Worm (Caenorhabditis elegans): ENCODE results near the gene sri-53.
A peak's percentile ranks its signal among the peaks of the same experiment; 100 is the strongest.
"Not testable (repeated sequence)": the region's sequence is repeated elsewhere in the genome, so short reads cannot be mapped to it uniquely, and the experiment has no call there.

sri-53 gene

ce11 chrII:3215762-3216161 is 13.3 kb upstream of the sri-53 start, which contains the start of gene ZC239.3:
Gene ZC239.3, plus strand, starts transcription at chrII:3216062.
- not testable (repeated sequence) for TF ChIP-seq nhr-23 (tag; optimal IDR thresholded peaks at IDR 0.05); ama-1 (optimal IDR thresholded peaks at IDR 0.05); Y55F3AM.14 (GFP tag; optimal IDR thresholded peaks at IDR 0.05)

DNA sequence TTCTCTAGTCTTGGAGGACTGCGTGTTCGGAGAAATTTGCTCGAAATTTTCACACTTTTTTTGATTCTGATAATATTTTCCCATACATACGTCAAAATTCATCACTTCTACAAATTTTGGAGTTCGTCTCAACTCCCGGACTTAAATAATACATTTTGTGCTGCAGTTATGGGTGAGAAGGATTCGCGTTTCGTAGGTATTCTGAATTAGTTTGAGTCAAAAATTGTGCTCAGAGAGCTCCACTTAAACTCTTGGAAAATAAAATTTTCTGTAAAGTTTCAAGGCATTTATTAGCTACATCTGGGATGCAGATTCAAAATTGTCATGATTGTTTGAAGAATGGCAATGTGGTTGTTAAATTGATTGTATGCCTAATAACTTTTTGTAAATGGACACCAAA is 11.5 kb upstream of the sri-53 start, which contains the start of gene ZC239.4:
Gene ZC239.4 (plus strand): TSS at position 301 of the 400 bp plus-strand sequence.
- TF ChIP-seq F13H6.1 (tag; optimal IDR thresholded peaks at IDR 0.05) = no peak
- TF ChIP-seq aly-2 (tag; optimal IDR thresholded peaks at IDR 0.05) = no peak
- no peak for TF ChIP-seq mdl-1 (tag; optimal IDR thresholded peaks at IDR 0.05)
- TF ChIP-seq unc-39 (tag; optimal IDR thresholded peaks at IDR 0.05) = no peak
- TF ChIP-seq egl-27 (tag; optimal IDR thresholded peaks at IDR 0.05) = no peak
- TF ChIP-seq snpc-4 (tag; optimal IDR thresholded peaks at IDR 0.05) = no peak
- TF ChIP-seq nhr-12 (tag; optimal IDR thresholded peaks at IDR 0.05) = no peak
- TF ChIP-seq skn-1 (tag; optimal IDR thresholded peaks at IDR 0.05) = no peak
- TF ChIP-seq sma-3 (GFP tag; optimal IDR thresholded peaks at IDR 0.05) = no peak
- TF ChIP-seq gmeb-1 (tag; optimal IDR thresholded peaks at IDR 0.05) = no peak
- TF ChIP-seq nhr-21 (tag; optimal IDR thresholded peaks at IDR 0.05) = no peak
- no peak for TF ChIP-seq unc-62 (GFP tag; optimal IDR thresholded peaks at IDR 0.05)
- no peak for TF ChIP-seq elt-3 (tag; optimal IDR thresholded peaks at IDR 0.05)

DNA sequence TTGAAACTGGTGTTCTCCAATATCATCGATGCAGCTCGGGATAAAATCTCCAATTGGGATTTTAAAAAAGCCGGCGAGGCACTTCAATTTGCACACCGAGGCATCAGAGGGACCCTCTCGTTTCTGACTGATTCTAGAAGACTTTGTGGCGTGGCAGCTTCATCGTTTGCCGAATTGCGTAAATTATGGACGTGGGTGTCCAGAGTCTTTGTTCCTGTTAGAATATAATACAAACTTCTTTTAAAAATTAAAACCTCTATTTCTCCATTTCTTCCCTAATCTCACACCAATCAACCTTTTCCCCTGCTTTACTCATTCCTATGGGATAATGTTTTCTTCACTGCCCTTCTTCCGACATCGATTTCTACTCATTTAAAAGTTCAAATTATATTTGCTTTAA is 7.9 kb upstream of the sri-53 start, which contains the start of gene ZC239.5:
Gene ZC239.5 (plus strand): TSS at position 301 of the 400 bp plus-strand sequence.
- TF ChIP-seq unc-39 (tag; optimal IDR thresholded peaks at IDR 0.05) = no peak
- no peak for TF ChIP-seq nhr-77 (tag; optimal IDR thresholded peaks at IDR 0.05)
- no peak for TF ChIP-seq nhr-11 (tag; optimal IDR thresholded peaks at IDR 0.05)
- TF ChIP-seq ztf-4 (tag; optimal IDR thresholded peaks at IDR 0.05) = no peak
- TF ChIP-seq unc-55 (GFP tag; optimal IDR thresholded peaks at IDR 0.05) = no peak
- TF ChIP-seq nhr-12 (tag; optimal IDR thresholded peaks at IDR 0.05) = no peak
- TF ChIP-seq nhr-25 (tag; optimal IDR thresholded peaks at IDR 0.05) = no peak
- TF ChIP-seq gmeb-1 (tag; optimal IDR thresholded peaks at IDR 0.05) = no peak
- TF ChIP-seq mab-5 (tag; optimal IDR thresholded peaks at IDR 0.05) = no peak
- no peak for TF ChIP-seq unc-62 (GFP tag; optimal IDR thresholded peaks at IDR 0.05)
- no peak for TF ChIP-seq F13H6.1 (tag; optimal IDR thresholded peaks at IDR 0.05)
- TF ChIP-seq C34F6.9 (tag; optimal IDR thresholded peaks at IDR 0.05) = no peak
- TF ChIP-seq peb-1 (tag; optimal IDR thresholded peaks at IDR 0.05) = no peak
- no peak for TF ChIP-seq nhr-6 (tag; optimal IDR thresholded peaks at IDR 0.05)
- TF ChIP-seq lin-11 (tag; optimal IDR thresholded peaks at IDR 0.05) = no peak
- no peak for TF ChIP-seq R02D3.7 (tag; optimal IDR thresholded peaks at IDR 0.05)
- no peak for TF ChIP-seq elt-1 (tag; optimal IDR thresholded peaks at IDR 0.05)
- TF ChIP-seq Y55F3AM.14 (GFP tag; optimal IDR thresholded peaks at IDR 0.05) = no peak
- no peak for TF ChIP-seq sma-3 (GFP tag; optimal IDR thresholded peaks at IDR 0.05)
- no peak for TF ChIP-seq skn-1 (tag; optimal IDR thresholded peaks at IDR 0.05)

ce11 chrII:3209251-3209650 is 6.8 kb upstream of the sri-53 start, which contains the start of gene ZC239.6:
Gene ZC239.6, plus strand, starts transcription at chrII:3209631.
- TF ChIP-seq sma-9 (GFP tag; optimal IDR thresholded peaks at IDR 0.05) = no peak
- no peak for TF ChIP-seq sma-9 (tag; optimal IDR thresholded peaks at IDR 0.05)
- no peak for TF ChIP-seq snpc-4 (tag; optimal IDR thresholded peaks at IDR 0.05)
- TF ChIP-seq gmeb-1 (tag; optimal IDR thresholded peaks at IDR 0.05) = no peak
- TF ChIP-seq ama-1 (optimal IDR thresholded peaks at IDR 0.05) = peak; percentile 15
- TF ChIP-seq ztf-11 (tag; optimal IDR thresholded peaks at IDR 0.05) = no peak
- TF ChIP-seq skn-1 (tag; optimal IDR thresholded peaks at IDR 0.05) = no peak
- no peak for TF ChIP-seq crh-2 (tag; optimal IDR thresholded peaks at IDR 0.05)
- no peak for TF ChIP-seq blmp-1 (tag; optimal IDR thresholded peaks at IDR 0.05; ENCODE audit: insufficient read depth)
- no peak for TF ChIP-seq Y55F3AM.14 (GFP tag; optimal IDR thresholded peaks at IDR 0.05)
- no peak for TF ChIP-seq peb-1 (tag; optimal IDR thresholded peaks at IDR 0.05)
- TF ChIP-seq mab-5 (tag; optimal IDR thresholded peaks at IDR 0.05) = no peak
- TF ChIP-seq mdl-1 (tag; optimal IDR thresholded peaks at IDR 0.05) = no peak
- TF ChIP-seq elt-1 (tag; optimal IDR thresholded peaks at IDR 0.05) = no peak
- no peak for TF ChIP-seq ztf-4 (tag; optimal IDR thresholded peaks at IDR 0.05)
- no peak for TF ChIP-seq nhr-6 (tag; optimal IDR thresholded peaks at IDR 0.05)
- TF ChIP-seq unc-55 (GFP tag; optimal IDR thresholded peaks at IDR 0.05) = peak; percentile 43
- TF ChIP-seq unc-62 (GFP tag; optimal IDR thresholded peaks at IDR 0.05) = no peak
- TF ChIP-seq ceh-16 (tag; optimal IDR thresholded peaks at IDR 0.05) = no peak
- no peak for TF ChIP-seq lin-13 (GFP tag; optimal IDR thresholded peaks at IDR 0.05)
- TF ChIP-seq zag-1 (tag; optimal IDR thresholded peaks at IDR 0.05) = no peak
- TF ChIP-seq nhr-237 (tag; optimal IDR thresholded peaks at IDR 0.05) = no peak
- no peak for TF ChIP-seq nhr-11 (tag; optimal IDR thresholded peaks at IDR 0.05)
- no peak for TF ChIP-seq ztf-1 (GFP tag; conservative IDR thresholded peaks at IDR 0.05)
- TF ChIP-seq nhr-25 (tag; optimal IDR thresholded peaks at IDR 0.05) = no peak
- no peak for TF ChIP-seq ceh-82 (tag; optimal IDR thresholded peaks at IDR 0.05)
- no peak for TF ChIP-seq ZK546.5 (tag; optimal IDR thresholded peaks at IDR 0.05)
- TF ChIP-seq nhr-77 (tag; optimal IDR thresholded peaks at IDR 0.05) = no peak
- TF ChIP-seq nhr-21 (tag; optimal IDR thresholded peaks at IDR 0.05) = no peak
- no peak for TF ChIP-seq dmd-4 (tag; optimal IDR thresholded peaks at IDR 0.05)
- no peak for TF ChIP-seq mbf-1 (tag; optimal IDR thresholded peaks at IDR 0.05)
- TF ChIP-seq nhr-10 (tag; optimal IDR thresholded peaks at IDR 0.05) = no peak
- TF ChIP-seq lin-11 (tag; optimal IDR thresholded peaks at IDR 0.05) = no peak
- peak; percentile 80 for TF ChIP-seq C34F6.9 (tag; optimal IDR thresholded peaks at IDR 0.05)
- TF ChIP-seq nhr-129 (tag; optimal IDR thresholded peaks at IDR 0.05) = no peak
- TF ChIP-seq sma-3 (GFP tag; optimal IDR thresholded peaks at IDR 0.05) = no peak
- no peak for TF ChIP-seq elt-3 (tag; optimal IDR thresholded peaks at IDR 0.05)
- TF ChIP-seq sem-4 (tag; optimal IDR thresholded peaks at IDR 0.05) = no peak

Measured in whole organism, L2 larva.